Worm (Caenorhabditis elegans) whole organism, L4 larva: Measurements from ENCODE around the gene max-2.
"Not testable (repeated sequence)": the region's sequence is repeated elsewhere in the genome, so short reads cannot be mapped to it uniquely, and the experiment has no call there.

Source experiments
- ces-1 ChIP-seq: fragments of 150-350 bp; sonication (generic microtip); optimal IDR thresholded peaks from 4 replicates; lab custom pipeline; 2014; ENCODE audit warnings: missing biosample characterization, missing genetic modification reagents, missing genetic modification characterization
- dmd-6 ChIP-seq: fragments of 200-800 bp; sonication (Bioruptor generic); IDR thresholded peaks from 2 replicates; pipeline ENCODE4 v1.3.6; 2022; ENCODE audit warnings: missing genetic modification reagents, missing genetic modification characterization, missing compliant biosample characterization
- fkh-10 ChIP-seq: fragments of 150-350 bp; optimal IDR thresholded peaks from 2 replicates; lab custom pipeline; 2014; ENCODE audit warnings: missing biosample characterization, missing genetic modification reagents, missing genetic modification characterization
- lin-15B ChIP-seq: fragments of 150-350 bp; sonication (generic microtip); optimal IDR thresholded peaks from 3 replicates; lab custom pipeline; 2014; ENCODE audit warnings: missing biosample characterization, missing genetic modification characterization
- nhr-77 ChIP-seq: fragments of 150-350 bp; optimal IDR thresholded peaks from 2 replicates; lab custom pipeline; 2014; ENCODE audit warnings: missing biosample characterization, missing genetic modification characterization

DNA sequence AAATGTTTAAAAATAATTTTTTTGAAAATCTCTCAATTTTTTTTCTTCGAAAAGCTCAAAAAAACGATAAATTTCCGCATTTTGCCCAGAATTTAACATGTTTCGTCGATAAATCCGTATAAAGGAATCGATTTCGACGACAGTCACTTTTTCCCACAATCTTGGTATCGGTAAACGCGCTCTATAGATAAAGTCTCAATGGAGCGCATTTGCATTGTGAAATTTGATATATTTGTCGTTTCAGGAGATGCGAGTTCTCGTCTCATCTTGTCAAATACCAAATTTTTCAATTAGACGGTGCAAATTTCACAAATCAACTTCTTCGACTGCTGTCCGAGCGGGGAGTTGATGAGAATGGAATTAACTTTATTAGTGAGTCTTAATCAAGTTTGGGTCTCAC is 13.5 kb upstream of the max-2 start:
- TF ChIP-seq ces-1 (GFP tag; lab: Kevin White, UChicago); fkh-10 (GFP tag; lab: Kevin White, UChicago); nhr-77 (tag; lab: Kevin White, UChicago); lin-15B (tag; lab: Kevin White, UChicago); dmd-6 (GFP tag; lab: Robert Waterston, UW): not testable (repeated sequence)
